Worm (Caenorhabditis elegans) whole organism, early embryonic: ENCODE measurements around the gene K02E10.7.

Experiments
- B0310.2 ChIP-seq: sonication (generic microtip); optimal IDR thresholded peaks from 2 replicates; lab custom pipeline; 2016; ENCODE audit warnings: mild to moderate bottlenecking, missing genetic modification characterization, missing compliant biosample characterization
- F13C5.2 ChIP-seq: sonication (generic microtip); optimal IDR thresholded peaks from 2 replicates; lab custom pipeline; 2017; ENCODE audit warnings: mild to moderate bottlenecking, missing genetic modification characterization, inconsistent platforms, missing compliant biosample characterization
- aly-1 ChIP-seq: sonication (generic microtip); optimal IDR thresholded peaks from 2 replicates; lab custom pipeline; 2016; ENCODE audit warnings: missing genetic modification characterization, missing compliant biosample characterization
- ama-1 ChIP-seq: fragments of 150-350 bp; optimal IDR thresholded peaks from 2 replicates; lab custom pipeline; 2014
- ceh-13 ChIP-seq: fragments of 200-800 bp; sonication (Bioruptor generic); optimal IDR thresholded peaks from 2 replicates; lab custom pipeline; 2018; ENCODE audit warnings: mild to moderate bottlenecking, missing genetic modification characterization, missing compliant biosample characterization
- flt-1 ChIP-seq: fragments of 200-800 bp; sonication (Bioruptor generic); IDR thresholded peaks from 2 replicates; pipeline ENCODE4 v1.3.6; 2022; ENCODE audit warnings: missing genetic modification characterization, missing compliant biosample characterization
- hmg-4 ChIP-seq: fragments of 200-800 bp; sonication (Bioruptor generic); optimal IDR thresholded peaks from 2 replicates; lab custom pipeline; 2018; ENCODE audit warnings: mild to moderate bottlenecking, missing genetic modification characterization, missing compliant biosample characterization
- hnd-1 ChIP-seq: sonication (generic microtip); optimal IDR thresholded peaks from 2 replicates; lab custom pipeline; 2016; ENCODE audit warnings: missing genetic modification characterization, missing compliant biosample characterization
- scrt-1 ChIP-seq: fragments of 200-800 bp; sonication (Bioruptor generic); IDR thresholded peaks from 2 replicates; pipeline ENCODE4 v1.3.6; 2022; ENCODE audit warnings: missing genetic modification characterization, missing compliant biosample characterization
- tbx-11 ChIP-seq: fragments of 200-800 bp; sonication (Bioruptor generic); IDR thresholded peaks from 2 replicates; pipeline ENCODE4 v1.3.6; 2022; ENCODE audit warnings: missing genetic modification characterization, missing compliant biosample characterization
- tbx-37 ChIP-seq: fragments of 200-800 bp; sonication (Bioruptor generic); conservative IDR thresholded peaks from 2 replicates; pipeline ENCODE4 v1.3.6; 2022; ENCODE audit warnings: missing genetic modification reagents, missing genetic modification characterization, missing compliant biosample characterization

DNA sequence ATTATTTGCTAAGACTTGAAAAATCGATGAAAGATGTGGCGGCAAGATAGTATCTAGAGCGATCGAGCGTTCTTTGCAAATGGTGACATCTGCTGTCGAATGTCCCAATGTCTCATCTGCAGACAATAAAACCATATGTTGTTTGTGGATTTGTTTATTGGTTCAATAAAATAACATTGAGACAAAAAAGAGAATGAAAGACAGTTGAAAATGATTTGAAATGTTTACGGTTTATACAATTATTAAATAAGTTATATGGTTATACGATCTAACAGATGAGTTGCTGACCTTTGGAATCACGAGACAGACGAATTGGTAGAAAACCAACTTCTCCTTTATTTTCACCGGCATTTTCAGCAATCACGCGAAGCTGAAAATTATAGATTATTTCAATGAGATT, 34.7 kb downstream of the K02E10.7 start, which contains the start of gene R04B3.2:
- TF ChIP-seq flt-1 (GFP tag; lab: Robert Waterston, UW) (no peak), tbx-37 (GFP tag; lab: Robert Waterston, UW) (no peak), ama-1 (no peak), F13C5.2 (tag; lab: Kevin White, UChicago) (no peak), B0310.2 (tag; lab: Kevin White, UChicago) (no peak), ceh-13 (GFP tag; lab: Kevin White, UChicago) (no peak), hnd-1 (no peak), tbx-11 (no peak), aly-1 (tag; lab: Kevin White, UChicago) (no peak), scrt-1 (GFP tag; lab: Robert Waterston, UW) (no peak), hmg-4 (no peak)
